Worm (Caenorhabditis elegans): ENCODE results near the gene clec-24.

Gene clec-24

ce11 chrV:16857977-16858479, 3.8 kb upstream of the clec-24 start, which contains the start of the genes clec-31 and clec-22:
clec-31 (minus strand) TSS chrV:16858077.
clec-22 (plus strand) TSS chrV:16858429.
- TF ChIP-seq ama-1 (optimal IDR thresholded peaks at IDR 0.05) = no peak
- TF ChIP-seq ets-7 (tag; optimal IDR thresholded peaks at IDR 0.05) = no peak

DNA sequence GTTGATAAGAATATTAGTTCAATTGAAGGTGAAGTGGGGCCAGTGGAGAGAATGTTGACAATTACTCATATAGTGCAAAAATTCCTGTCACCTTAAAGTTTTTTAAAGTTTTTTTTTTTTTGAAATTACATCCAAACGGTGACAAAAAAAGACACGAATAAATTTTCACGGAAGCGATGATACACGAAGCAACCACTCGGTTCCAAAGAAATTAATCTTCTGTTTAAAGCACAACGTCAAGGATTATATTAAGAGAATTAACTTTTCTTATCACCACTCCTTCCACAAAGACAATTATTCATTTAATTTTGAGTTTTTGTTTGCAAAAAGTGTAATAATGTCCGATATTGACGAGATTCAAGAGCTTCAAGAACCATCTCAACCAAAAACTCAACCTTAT, 3.6 kb downstream of the clec-24 start, which contains the start of gene clec-28:
TSS of gene clec-28 (plus strand) at position 301 of the 400 bp plus-strand sequence.
- no peak for TF ChIP-seq tbx-37 (GFP tag; conservative IDR thresholded peaks at IDR 0.05)
- no peak for TF ChIP-seq sea-1 (GFP tag; conservative IDR thresholded peaks at IDR 0.05)
- TF ChIP-seq ceh-36 (tag; optimal IDR thresholded peaks at IDR 0.05) = no peak
- TF ChIP-seq B0310.2 (tag; optimal IDR thresholded peaks at IDR 0.05) = no peak

ce11 chrV:16869740-16870139, 7.9 kb downstream of the clec-24 start, which contains the start of gene clec-33:
clec-33 (minus strand) TSS chrV:16869840.
- TF ChIP-seq tra-4 (tag; optimal IDR thresholded peaks at IDR 0.05) = no peak
- TF ChIP-seq flt-1 (GFP tag; IDR thresholded peaks at IDR 0.05) = no peak
- TF ChIP-seq tbx-37 (GFP tag; conservative IDR thresholded peaks at IDR 0.05) = no peak
- no peak for TF ChIP-seq aly-1 (tag; optimal IDR thresholded peaks at IDR 0.05)
- no peak for TF ChIP-seq ceh-36 (tag; optimal IDR thresholded peaks at IDR 0.05)
- no peak for TF ChIP-seq hmg-4 (GFP tag; optimal IDR thresholded peaks at IDR 0.05)
- no peak for TF ChIP-seq pes-1 (GFP tag; IDR thresholded peaks at IDR 0.05)
- TF ChIP-seq ceh-13 (GFP tag; optimal IDR thresholded peaks at IDR 0.05) = no peak
- no peak for TF ChIP-seq B0310.2 (tag; optimal IDR thresholded peaks at IDR 0.05)
- no peak for TF ChIP-seq F13C5.2 (tag; optimal IDR thresholded peaks at IDR 0.05)
- TF ChIP-seq scrt-1 (GFP tag; IDR thresholded peaks at IDR 0.05) = no peak
- TF ChIP-seq tbx-11 (GFP tag; IDR thresholded peaks at IDR 0.05) = no peak
- TF ChIP-seq ama-1 (optimal IDR thresholded peaks at IDR 0.05) = no peak
- TF ChIP-seq ets-7 (tag; optimal IDR thresholded peaks at IDR 0.05) = no peak
- TF ChIP-seq hnd-1 (tag; optimal IDR thresholded peaks at IDR 0.05) = no peak
- no peak for TF ChIP-seq sea-1 (GFP tag; conservative IDR thresholded peaks at IDR 0.05)
- no peak for TF ChIP-seq hmbx-1 (tag; optimal IDR thresholded peaks at IDR 0.05)

- TF ChIP-seq ceh-36 (tag; optimal IDR thresholded peaks at IDR 0.05) = no peak
- no peak for TF ChIP-seq sea-1 (GFP tag; conservative IDR thresholded peaks at IDR 0.05)
- no peak for TF ChIP-seq scrt-1 (GFP tag; IDR thresholded peaks at IDR 0.05)
- no peak for TF ChIP-seq ceh-13 (GFP tag; optimal IDR thresholded peaks at IDR 0.05)
- TF ChIP-seq F13C5.2 (tag; optimal IDR thresholded peaks at IDR 0.05) = no peak
- no peak for TF ChIP-seq hmbx-1 (tag; optimal IDR thresholded peaks at IDR 0.05)
- TF ChIP-seq B0310.2 (tag; optimal IDR thresholded peaks at IDR 0.05) = no peak
- TF ChIP-seq hnd-1 (tag; optimal IDR thresholded peaks at IDR 0.05) = no peak
- TF ChIP-seq flt-1 (GFP tag; IDR thresholded peaks at IDR 0.05) = no peak
- TF ChIP-seq pes-1 (GFP tag; IDR thresholded peaks at IDR 0.05) = no peak
- no peak for TF ChIP-seq tra-4 (tag; optimal IDR thresholded peaks at IDR 0.05)
- TF ChIP-seq tbx-11 (GFP tag; IDR thresholded peaks at IDR 0.05) = no peak
- TF ChIP-seq hmg-4 (GFP tag; optimal IDR thresholded peaks at IDR 0.05) = no peak
- TF ChIP-seq ets-7 (tag; optimal IDR thresholded peaks at IDR 0.05) = no peak
These were observed 9.6 kb downstream of the clec-24 start, which contains the start of gene thn-4 for ce11 chrV:16871387-16871786. thn-4 (minus strand) TSS chrV:16871487.

DNA sequence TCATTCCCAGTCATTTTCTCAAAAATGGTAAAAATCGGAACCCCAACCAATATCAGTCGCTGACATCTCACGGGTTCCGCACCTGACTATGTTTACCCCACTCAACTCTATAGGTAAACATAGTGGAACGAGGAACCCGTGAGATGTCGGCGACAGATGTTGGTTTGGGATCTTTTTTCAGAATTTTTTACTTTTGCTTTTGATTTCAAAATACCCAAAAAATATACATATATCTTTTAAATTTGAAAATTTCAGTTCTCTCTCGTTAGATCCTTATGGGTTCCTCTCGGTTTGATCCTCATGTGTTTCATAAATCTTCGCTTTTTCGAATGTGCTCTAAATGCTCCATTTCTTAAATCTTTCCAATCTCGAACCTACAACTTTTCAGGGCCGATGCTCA, 11.8 kb downstream of the clec-24 start, which contains the start of gene srw-23:
TSS of gene srw-23 (plus strand) at position 301 of the 400 bp plus-strand sequence.
- no peak for TF ChIP-seq ets-7 (tag; optimal IDR thresholded peaks at IDR 0.05)

- TF ChIP-seq hnd-1 (tag; optimal IDR thresholded peaks at IDR 0.05) = no peak
- TF ChIP-seq aly-1 (tag; optimal IDR thresholded peaks at IDR 0.05) = no peak
- no peak for TF ChIP-seq sea-1 (GFP tag; conservative IDR thresholded peaks at IDR 0.05)
These were observed 13.2 kb downstream of the clec-24 start, which contains the start of gene F49A5.10 for ce11 chrV:16874966-16875365. F49A5.10 (plus strand) TSS chrV:16875266.

- TF ChIP-seq hmg-4 (GFP tag; optimal IDR thresholded peaks at IDR 0.05) (no peak), flt-1 (GFP tag; IDR thresholded peaks at IDR 0.05) (no peak), tbx-11 (GFP tag; IDR thresholded peaks at IDR 0.05) (no peak), tbx-37 (GFP tag; conservative IDR thresholded peaks at IDR 0.05) (no peak), ama-1 (optimal IDR thresholded peaks at IDR 0.05) (no peak), hnd-1 (tag; optimal IDR thresholded peaks at IDR 0.05) (no peak), tra-4 (tag; optimal IDR thresholded peaks at IDR 0.05) (no peak), ceh-36 (tag; optimal IDR thresholded peaks at IDR 0.05) (no peak), sea-1 (GFP tag; conservative IDR thresholded peaks at IDR 0.05) (no peak), hmbx-1 (tag; optimal IDR thresholded peaks at IDR 0.05) (no peak), F13C5.2 (tag; optimal IDR thresholded peaks at IDR 0.05) (no peak), B0310.2 (tag; optimal IDR thresholded peaks at IDR 0.05) (no peak), aly-1 (tag; optimal IDR thresholded peaks at IDR 0.05) (no peak), ceh-13 (GFP tag; optimal IDR thresholded peaks at IDR 0.05) (no peak), scrt-1 (GFP tag; IDR thresholded peaks at IDR 0.05) (no peak)
These were observed 17.7 kb downstream of the clec-24 start for ce11 chrV:16879532-16879931.

DNA sequence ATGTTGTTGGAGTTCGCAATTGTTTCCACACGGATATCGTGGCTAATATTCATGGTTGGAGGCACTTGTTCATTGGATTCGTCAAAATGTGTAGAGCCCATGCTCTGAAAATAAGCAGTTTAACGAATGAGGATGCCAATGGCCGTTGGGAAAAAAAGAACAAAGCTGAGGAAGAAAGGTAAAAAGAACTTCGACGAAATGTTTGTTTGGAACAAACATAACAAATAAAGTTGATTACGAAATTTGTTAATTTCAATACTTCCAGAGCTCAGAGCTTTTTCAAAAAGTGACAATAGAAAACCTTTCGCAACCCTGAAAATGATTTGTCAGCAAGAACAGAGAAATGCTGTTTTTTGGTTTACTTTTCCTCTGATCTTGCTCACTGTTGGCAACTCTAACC, 18.2 kb downstream of the clec-24 start, which contains the start of gene F09C6.3:
TSS of gene F09C6.3 (minus strand) at position 101 of the 400 bp plus-strand sequence.
- TF ChIP-seq tbx-11 (GFP tag; IDR thresholded peaks at IDR 0.05) = no peak
- TF ChIP-seq hmg-4 (GFP tag; optimal IDR thresholded peaks at IDR 0.05) = no peak
- TF ChIP-seq pes-1 (GFP tag; IDR thresholded peaks at IDR 0.05) = no peak
- TF ChIP-seq ama-1 (optimal IDR thresholded peaks at IDR 0.05) = no peak
- TF ChIP-seq scrt-1 (GFP tag; IDR thresholded peaks at IDR 0.05) = no peak
- TF ChIP-seq tbx-37 (GFP tag; conservative IDR thresholded peaks at IDR 0.05) = no peak
- no peak for TF ChIP-seq sea-1 (GFP tag; conservative IDR thresholded peaks at IDR 0.05)
- TF ChIP-seq ets-7 (tag; optimal IDR thresholded peaks at IDR 0.05) = no peak
- TF ChIP-seq ceh-36 (tag; optimal IDR thresholded peaks at IDR 0.05) = no peak
- no peak for TF ChIP-seq hnd-1 (tag; optimal IDR thresholded peaks at IDR 0.05)
- no peak for TF ChIP-seq aly-1 (tag; optimal IDR thresholded peaks at IDR 0.05)
- no peak for TF ChIP-seq F13C5.2 (tag; optimal IDR thresholded peaks at IDR 0.05)
- TF ChIP-seq B0310.2 (tag; optimal IDR thresholded peaks at IDR 0.05) = no peak
- TF ChIP-seq flt-1 (GFP tag; IDR thresholded peaks at IDR 0.05) = no peak
- TF ChIP-seq ceh-13 (GFP tag; optimal IDR thresholded peaks at IDR 0.05) = no peak
- no peak for TF ChIP-seq tra-4 (tag; optimal IDR thresholded peaks at IDR 0.05)
- TF ChIP-seq hmbx-1 (tag; optimal IDR thresholded peaks at IDR 0.05) = no peak
